Worm (Caenorhabditis elegans) whole organism, L2 larva: ENCODE results near the gene msp-64.

Source experiments
- C34F6.9 ChIP-seq: fragments of 150-350 bp; optimal IDR thresholded peaks from 2 replicates; lab custom pipeline; 2014; ENCODE audit warnings: missing biosample characterization, missing genetic modification characterization
- R02D3.7 ChIP-seq: fragments of 150-350 bp; optimal IDR thresholded peaks from 2 replicates; lab custom pipeline; 2014; ENCODE audit warnings: missing biosample characterization, missing genetic modification characterization
- ama-1 ChIP-seq: fragments of 150-350 bp; optimal IDR thresholded peaks from 2 replicates; lab custom pipeline; 2018; ENCODE audit warnings: inconsistent platforms
- blmp-1 ChIP-seq: sonication (generic microtip); optimal IDR thresholded peaks from 2 replicates; lab custom pipeline; 2017; ENCODE audit warnings: missing genetic modification characterization, mild to moderate bottlenecking, missing compliant biosample characterization, antibody characterized with exemption, moderate library complexity; ENCODE audit not compliant: insufficient read depth
- ceh-16 ChIP-seq: fragments of 150-350 bp; optimal IDR thresholded peaks from 2 replicates; lab custom pipeline; 2014; ENCODE audit warnings: missing biosample characterization, missing genetic modification characterization
- ceh-82 ChIP-seq: fragments of 150-350 bp; optimal IDR thresholded peaks from 2 replicates; lab custom pipeline; 2014; ENCODE audit warnings: missing biosample characterization, missing genetic modification characterization
- dmd-4 ChIP-seq: sonication (generic microtip); optimal IDR thresholded peaks from 2 replicates; lab custom pipeline; 2017; ENCODE audit warnings: missing biosample characterization, missing genetic modification characterization
- egl-27 ChIP-seq: sonication (generic microtip); optimal IDR thresholded peaks from 3 replicates; lab custom pipeline; 2017; ENCODE audit warnings: missing biosample characterization, missing genetic modification reagents, missing genetic modification characterization
- gmeb-1 ChIP-seq: fragments of 150-350 bp; optimal IDR thresholded peaks from 2 replicates; lab custom pipeline; 2014; ENCODE audit warnings: missing biosample characterization, missing genetic modification characterization
- lin-11 ChIP-seq: fragments of 150-350 bp; sonication (generic microtip); optimal IDR thresholded peaks from 2 replicates; lab custom pipeline; 2014; ENCODE audit warnings: missing biosample characterization, missing genetic modification characterization, inconsistent platforms, mixed read lengths
- lin-13 ChIP-seq: fragments of 150-350 bp; optimal IDR thresholded peaks from 2 replicates; lab custom pipeline; 2014; ENCODE audit warnings: missing biosample characterization, missing genetic modification reagents, missing genetic modification characterization
- lsy-2 ChIP-seq, 2 experiments: fragments of 150-350 bp in 1 of 2; sonication (generic microtip) in 1 of 2; optimal IDR thresholded peaks; 2 replicates each; lab custom pipeline; 2014 to 2017; ENCODE audit warnings: missing biosample characterization in 2 of 2, missing genetic modification characterization in 2 of 2
- mab-5 ChIP-seq: fragments of 150-350 bp; optimal IDR thresholded peaks from 2 replicates; lab custom pipeline; 2014; ENCODE audit warnings: missing biosample characterization, missing genetic modification characterization
- mbf-1 ChIP-seq: sonication (generic microtip); optimal IDR thresholded peaks from 2 replicates; lab custom pipeline; 2017; ENCODE audit warnings: missing biosample characterization, missing genetic modification characterization
- mdl-1 ChIP-seq, 2 experiments: fragments of 150-350 bp in 1 of 2; sonication (generic microtip) in 1 of 2; optimal IDR thresholded peaks; 2 replicates each; lab custom pipeline; 2017; ENCODE audit warnings: missing biosample characterization in 2 of 2, missing genetic modification characterization in 2 of 2
- nhr-10 ChIP-seq: sonication (generic microtip); optimal IDR thresholded peaks from 2 replicates; lab custom pipeline; 2017; ENCODE audit warnings: missing biosample characterization, missing genetic modification characterization
- nhr-11 ChIP-seq: fragments of 150-350 bp; optimal IDR thresholded peaks from 2 replicates; lab custom pipeline; 2014; ENCODE audit warnings: missing biosample characterization, missing genetic modification characterization
- nhr-12 ChIP-seq: fragments of 150-350 bp; optimal IDR thresholded peaks from 2 replicates; lab custom pipeline; 2014; ENCODE audit warnings: missing biosample characterization, missing genetic modification characterization
- nhr-129 ChIP-seq: fragments of 150-350 bp; optimal IDR thresholded peaks from 2 replicates; lab custom pipeline; 2014; ENCODE audit warnings: missing biosample characterization, missing genetic modification characterization
- nhr-21 ChIP-seq: fragments of 150-350 bp; optimal IDR thresholded peaks from 2 replicates; lab custom pipeline; 2014; ENCODE audit warnings: missing biosample characterization, missing genetic modification characterization
- nhr-25 ChIP-seq: fragments of 150-350 bp; sonication (generic microtip); optimal IDR thresholded peaks from 3 replicates; lab custom pipeline; 2014; ENCODE audit warnings: missing biosample characterization, missing genetic modification characterization
- nhr-6 ChIP-seq: fragments of 150-350 bp; optimal IDR thresholded peaks from 2 replicates; lab custom pipeline; 2014; ENCODE audit warnings: missing biosample characterization, missing genetic modification characterization
- peb-1 ChIP-seq: fragments of 150-350 bp; optimal IDR thresholded peaks from 2 replicates; lab custom pipeline; 2014; ENCODE audit warnings: missing biosample characterization, missing genetic modification characterization
- skn-1 ChIP-seq: sonication (generic microtip); optimal IDR thresholded peaks from 2 replicates; lab custom pipeline; 2017; ENCODE audit warnings: missing biosample characterization, missing genetic modification characterization
- sma-3 ChIP-seq: sonication (generic microtip); optimal IDR thresholded peaks from 2 replicates; lab custom pipeline; 2016; ENCODE audit warnings: missing genetic modification reagents, missing genetic modification characterization, missing compliant biosample characterization
- sma-9 ChIP-seq, 2 experiments: fragments of 150-350 bp in 1 of 2; sonication (generic microtip) in 1 of 2; optimal IDR thresholded peaks; 2 replicates each; lab custom pipeline; 2014 to 2016; ENCODE audit warnings: missing genetic modification characterization in 2 of 2, mild to moderate bottlenecking in 1 of 2, missing biosample characterization in 1 of 2, missing compliant biosample characterization in 1 of 2, missing genetic modification reagents in 1 of 2, moderate library complexity in 1 of 2
- snpc-4 ChIP-seq: fragments of 150-350 bp; optimal IDR thresholded peaks from 2 replicates; lab custom pipeline; 2014; ENCODE audit warnings: missing biosample characterization, missing genetic modification characterization
- unc-39 ChIP-seq: fragments of 150-350 bp; optimal IDR thresholded peaks from 2 replicates; lab custom pipeline; 2014; ENCODE audit warnings: missing biosample characterization, missing genetic modification characterization
- unc-55 ChIP-seq: fragments of 150-350 bp; sonication (generic microtip); optimal IDR thresholded peaks from 3 replicates; lab custom pipeline; 2014; ENCODE audit warnings: missing biosample characterization, missing genetic modification reagents, missing genetic modification characterization
- zag-1 ChIP-seq: fragments of 150-350 bp; optimal IDR thresholded peaks from 2 replicates; lab custom pipeline; 2014; ENCODE audit warnings: missing biosample characterization, missing genetic modification characterization
- ztf-1 ChIP-seq: fragments of 200-800 bp; sonication (Bioruptor generic); conservative IDR thresholded peaks from 2 replicates; pipeline ENCODE4 v1.3.6; 2022; ENCODE audit warnings: missing genetic modification characterization, missing compliant biosample characterization
- ztf-4 ChIP-seq: fragments of 150-350 bp; optimal IDR thresholded peaks from 2 replicates; lab custom pipeline; 2014; ENCODE audit warnings: missing biosample characterization, missing genetic modification characterization

The msp-64 gene

DNA sequence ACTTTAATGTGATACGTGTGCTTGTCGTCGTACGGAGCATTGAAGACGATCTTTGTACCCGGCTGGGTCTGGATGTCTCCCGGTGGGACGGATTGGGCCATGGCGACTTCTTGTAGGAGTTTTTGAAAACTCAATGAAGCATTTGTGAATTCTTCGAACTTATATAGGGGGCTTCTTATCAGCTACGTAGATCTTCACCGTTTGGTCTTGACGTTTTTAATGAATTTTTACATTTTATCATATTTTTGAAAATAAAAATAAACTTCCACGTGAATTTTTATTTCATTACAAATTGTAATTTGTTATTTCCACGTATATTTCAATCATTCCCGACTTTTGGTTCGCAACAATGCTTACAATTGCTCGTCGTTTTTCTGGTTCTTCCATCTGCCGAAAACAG lies at the start of gene msp-64, which contains the start of gene ZK1248.5:
Gene msp-64 (minus strand): TSS at position 101 of the 400 bp plus-strand sequence.
Gene ZK1248.5 (plus strand): TSS at position 285 of the 400 bp plus-strand sequence.
- no peak for TF ChIP-seq ama-1 (lab: Kevin White, UChicago)
- no peak for TF ChIP-seq nhr-10
- no peak for TF ChIP-seq C34F6.9 (tag; lab: Kevin White, UChicago)
- TF ChIP-seq mbf-1 (tag; lab: Kevin White, UChicago): no peak
- TF ChIP-seq dmd-4 (tag; lab: Kevin White, UChicago): no peak
- no peak for TF ChIP-seq mdl-1 (tag; optimal IDR thresholded peaks at IDR 0.05; lab: Kevin White, UChicago)
- no peak for TF ChIP-seq lsy-2 (tag; optimal IDR thresholded peaks at IDR 0.05; lab: Kevin White, UChicago)
- TF ChIP-seq skn-1 (tag; lab: Kevin White, UChicago): no peak
- TF ChIP-seq mab-5 (tag; lab: Kevin White, UChicago): no peak
- TF ChIP-seq ceh-82 (tag; lab: Kevin White, UChicago): no peak
- no peak for TF ChIP-seq unc-55
- no peak for TF ChIP-seq peb-1 (tag; lab: Kevin White, UChicago)
- no peak for TF ChIP-seq nhr-129 (tag; lab: Kevin White, UChicago)
- TF ChIP-seq blmp-1 (tag; lab: Kevin White, UChicago): no peak
- TF ChIP-seq gmeb-1 (tag; lab: Kevin White, UChicago): no peak
- no peak for TF ChIP-seq nhr-12
- TF ChIP-seq nhr-25 (tag; lab: Kevin White, UChicago): no peak
- no peak for TF ChIP-seq ztf-4
- no peak for TF ChIP-seq ceh-16
- no peak for TF ChIP-seq snpc-4 (tag; lab: Kevin White, UChicago)

DNA sequence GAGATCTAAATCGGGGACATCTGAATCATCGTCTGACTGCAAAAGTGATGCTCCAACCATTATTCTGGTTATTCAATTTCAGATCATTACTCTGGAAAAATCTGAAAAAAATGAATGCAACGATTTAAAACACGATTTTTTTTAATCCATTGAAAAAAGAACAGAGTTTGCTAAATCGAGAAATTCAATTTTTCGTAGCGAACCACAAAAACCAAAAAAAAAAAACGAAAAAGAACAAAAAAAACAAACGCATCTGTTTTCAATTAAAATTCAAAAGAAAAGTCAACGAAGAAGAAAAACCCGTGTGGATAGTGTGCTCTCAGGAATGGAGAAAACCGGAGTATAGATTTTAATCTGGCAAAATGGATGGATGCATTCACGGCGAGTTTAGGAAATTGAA lies 48.2 kb upstream of the msp-64 start, which contains the start of gene F55C12.4:
Gene F55C12.4 (minus strand): TSS at position 101 of the 400 bp plus-strand sequence.
- TF ChIP-seq dmd-4 (tag; lab: Kevin White, UChicago): no peak

DNA sequence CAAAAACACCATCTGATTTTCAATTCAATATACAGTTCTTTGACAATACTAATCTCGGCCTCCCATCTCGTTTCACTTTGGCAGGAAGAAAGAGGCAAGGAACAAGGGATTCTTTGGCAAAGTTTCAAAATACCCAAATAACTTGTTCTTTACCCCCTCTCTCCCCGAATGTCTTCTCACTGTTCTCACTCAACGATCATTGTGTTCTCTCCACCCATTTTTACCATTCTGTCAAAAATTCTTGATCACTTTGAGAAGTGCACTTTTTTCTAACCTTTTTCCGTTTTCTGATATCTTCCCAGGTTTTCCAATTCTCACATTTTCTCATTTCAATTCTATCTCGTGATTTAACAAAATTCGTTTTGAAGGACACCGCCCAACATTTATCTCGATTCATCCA lies 44.0 kb upstream of the msp-64 start, which contains the start of gene H41C03.1:
Gene H41C03.1 (plus strand): TSS at position 301 of the 400 bp plus-strand sequence.
- TF ChIP-seq ceh-16: no peak
- no peak for TF ChIP-seq nhr-12
- no peak for TF ChIP-seq mdl-1 (tag; optimal IDR thresholded peaks at IDR 0.05; lab: Kevin White, UChicago)
- no peak for TF ChIP-seq ztf-1
- TF ChIP-seq zag-1 (tag; lab: Kevin White, UChicago): no peak
- TF ChIP-seq egl-27 (tag; lab: Kevin White, UChicago): no peak
- no peak for TF ChIP-seq ceh-82 (tag; lab: Kevin White, UChicago)
- TF ChIP-seq sma-3 (GFP tag; lab: Kevin White, UChicago): no peak
- TF ChIP-seq mab-5 (tag; lab: Kevin White, UChicago): no peak
- TF ChIP-seq unc-39 (tag; lab: Kevin White, UChicago): no peak
- no peak for TF ChIP-seq lin-13 (GFP tag; lab: Kevin White, UChicago)
- TF ChIP-seq C34F6.9 (tag; lab: Kevin White, UChicago): no peak
- TF ChIP-seq nhr-11 (tag; lab: Kevin White, UChicago): no peak
- TF ChIP-seq R02D3.7 (tag; lab: Kevin White, UChicago): no peak
- TF ChIP-seq ama-1 (lab: Kevin White, UChicago): no peak
- TF ChIP-seq lin-11 (tag; lab: Kevin White, UChicago): no peak
- TF ChIP-seq sma-9 (GFP tag; optimal IDR thresholded peaks at IDR 0.05; lab: Kevin White, UChicago): no peak
- TF ChIP-seq sma-9 (tag; optimal IDR thresholded peaks at IDR 0.05; lab: Kevin White, UChicago): no peak
- TF ChIP-seq dmd-4 (tag; lab: Kevin White, UChicago): no peak
- TF ChIP-seq, all 48 proteins: peak for 0

DNA sequence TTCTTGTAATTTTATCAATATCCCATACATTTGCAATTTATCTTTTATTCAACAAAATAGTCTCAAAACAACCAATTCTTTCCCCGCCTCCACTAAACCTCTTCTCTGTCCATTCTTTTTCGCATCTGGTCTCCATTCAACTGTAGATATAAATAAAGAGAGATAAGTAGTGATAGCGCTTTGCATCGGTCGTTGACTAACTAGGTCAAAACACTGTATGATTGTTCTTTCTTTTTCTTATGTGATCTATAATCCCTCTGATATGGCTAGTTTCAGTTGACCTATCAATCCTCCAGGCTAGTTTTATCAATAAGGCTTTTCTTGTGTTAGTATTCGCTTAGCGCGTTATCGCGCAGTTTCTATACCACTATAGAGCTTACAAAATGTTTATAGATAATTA lies 43.1 kb upstream of the msp-64 start:
- TF ChIP-seq nhr-21 (tag; lab: Kevin White, UChicago) (peak; percentile 60), blmp-1 (tag; lab: Kevin White, UChicago) (peak; percentile 28), sma-9 (GFP tag; optimal IDR thresholded peaks at IDR 0.05; lab: Kevin White, UChicago) (peak; percentile 18), sma-9 (tag; optimal IDR thresholded peaks at IDR 0.05; lab: Kevin White, UChicago) (no peak), sma-3 (GFP tag; lab: Kevin White, UChicago) (peak; percentile 16), unc-55 (no peak), egl-27 (tag; lab: Kevin White, UChicago) (peak; percentile 30)

DNA sequence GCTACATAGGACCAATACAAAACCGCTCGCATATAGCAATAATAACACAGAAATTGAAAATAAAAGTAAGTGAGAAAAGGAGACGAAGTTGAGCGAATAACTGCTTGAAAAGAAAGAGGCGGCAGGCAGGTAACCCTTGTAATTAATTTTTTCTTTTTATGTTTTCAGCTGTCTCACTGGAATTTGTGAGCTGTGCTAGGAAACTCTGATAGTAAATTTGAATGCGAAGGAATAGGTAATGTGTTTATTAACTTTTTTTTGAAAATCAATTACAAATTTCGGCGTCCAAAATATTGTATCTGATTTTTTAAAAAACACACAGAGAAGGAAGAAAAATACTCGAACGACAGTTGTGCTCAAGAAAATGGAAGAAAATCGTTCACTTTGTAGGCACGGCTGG lies 41.9 kb upstream of the msp-64 start, which contains the start of gene H41C03.2:
Gene H41C03.2 (minus strand): TSS at position 101 of the 400 bp plus-strand sequence.
- TF ChIP-seq lin-13 (GFP tag; lab: Kevin White, UChicago) (no peak), lsy-2 (tag; optimal IDR thresholded peaks at IDR 0.05; lab: Kevin White, UChicago) (no peak), nhr-6 (tag; lab: Kevin White, UChicago) (no peak), unc-39 (tag; lab: Kevin White, UChicago) (no peak), mbf-1 (tag; lab: Kevin White, UChicago) (no peak)
